Fruit fly (Drosophila melanogaster) whole organism, pupa: ENCODE measurements around the gene CG32148.

Experiments used
- CG10348 ChIP-seq: fragments of 200-800 bp; sonication (Bioruptor generic); IDR thresholded peaks from 2 replicates; pipeline ENCODE4 v1.3.6; 2022; ENCODE audit warnings: missing biosample characterization, missing genetic modification characterization
- CG12605 ChIP-seq: fragments of 200-800 bp; sonication (Bioruptor generic); IDR thresholded peaks from 2 replicates; pipeline ENCODE4 v1.3.6; 2022; ENCODE audit warnings: missing biosample characterization, missing genetic modification characterization
- CG13204 ChIP-seq: fragments of 200-800 bp; sonication (Bioruptor generic); optimal IDR thresholded peaks from 2 replicates; lab custom pipeline; 2018; ENCODE audit warnings: missing biosample characterization, mild to moderate bottlenecking, missing genetic modification characterization, moderate library complexity
- CG14655 ChIP-seq: fragments of 200-800 bp; sonication (Bioruptor generic); optimal IDR thresholded peaks from 3 replicates; lab custom pipeline; 2017; ENCODE audit warnings: mild to moderate bottlenecking, missing biosample characterization, missing genetic modification reagents, missing genetic modification characterization
- CG15710 ChIP-seq: fragments of 200-800 bp; sonication (Bioruptor generic); optimal IDR thresholded peaks from 2 replicates; lab custom pipeline; 2018; ENCODE audit warnings: missing biosample characterization, mild to moderate bottlenecking, missing genetic modification characterization, moderate library complexity
- CG17806 ChIP-seq: fragments of 200-800 bp; sonication (Bioruptor generic); optimal IDR thresholded peaks from 2 replicates; lab custom pipeline; 2018; ENCODE audit warnings: missing biosample characterization, mild to moderate bottlenecking, missing genetic modification characterization, moderate library complexity
- CG32121 ChIP-seq: fragments of 200-800 bp; sonication (Bioruptor generic); IDR thresholded peaks from 2 replicates; pipeline ENCODE4 v1.3.6; 2022; ENCODE audit warnings: missing biosample characterization, missing genetic modification characterization
- CG34367 ChIP-seq: fragments of 200-800 bp; sonication (Bioruptor generic); optimal IDR thresholded peaks from 2 replicates; lab custom pipeline; 2018; ENCODE audit warnings: missing biosample characterization, mild to moderate bottlenecking, missing genetic modification characterization
- CG4496 ChIP-seq: fragments of 200-800 bp; sonication (Bioruptor generic); IDR thresholded peaks from 3 replicates; pipeline ENCODE4 v1.3.6; 2022; ENCODE audit warnings: missing biosample characterization, missing genetic modification characterization
- CG8159 ChIP-seq: fragments of 200-800 bp; sonication (Bioruptor generic); optimal IDR thresholded peaks from 3 replicates; lab custom pipeline; 2018; ENCODE audit warnings: missing biosample characterization, mild to moderate bottlenecking, missing genetic modification characterization, moderate library complexity
- CG8301 ChIP-seq: fragments of 200-800 bp; sonication (Bioruptor generic); optimal IDR thresholded peaks from 2 replicates; lab custom pipeline; 2018; ENCODE audit warnings: missing biosample characterization, mild to moderate bottlenecking, missing genetic modification characterization
- CG9948 ChIP-seq: fragments of 200-800 bp; sonication (Bioruptor generic); optimal IDR thresholded peaks from 2 replicates; lab custom pipeline; 2018; ENCODE audit warnings: missing biosample characterization, mild to moderate bottlenecking, missing genetic modification characterization, moderate library complexity
- D1 ChIP-seq: fragments of 200-800 bp; sonication (Bioruptor generic); optimal IDR thresholded peaks from 2 replicates; lab custom pipeline; 2018; ENCODE audit warnings: missing biosample characterization, mild to moderate bottlenecking, missing genetic modification characterization, moderate library complexity
- EcR ChIP-seq: fragments of 200-800 bp; sonication (Bioruptor generic); optimal IDR thresholded peaks from 3 replicates; lab custom pipeline; 2019; ENCODE audit warnings: missing biosample characterization, missing genetic modification characterization, mild to moderate bottlenecking, moderate library complexity, missing genetic modification reagents
- Ets98B ChIP-seq: fragments of 200-800 bp; sonication (Bioruptor generic); IDR thresholded peaks from 2 replicates; pipeline ENCODE4 v1.3.6; 2022; ENCODE audit warnings: missing biosample characterization, missing genetic modification characterization
- Pif1A ChIP-seq: fragments of 200-800 bp; sonication (Bioruptor generic); optimal IDR thresholded peaks from 3 replicates; lab custom pipeline; 2016; ENCODE audit warnings: missing biosample characterization, missing genetic modification characterization
- Pif1B ChIP-seq: fragments of 200-800 bp; sonication (Bioruptor generic); optimal IDR thresholded peaks from 3 replicates; lab custom pipeline; 2016; ENCODE audit warnings: missing biosample characterization, missing genetic modification characterization
- Snoo ChIP-seq: fragments of 200-800 bp; sonication (Bioruptor generic); optimal IDR thresholded peaks from 3 replicates; lab custom pipeline; 2017; ENCODE audit warnings: missing biosample characterization, mild to moderate bottlenecking, missing genetic modification characterization, inconsistent platforms
- fd96Ca ChIP-seq: fragments of 200-800 bp; sonication (Bioruptor generic); IDR thresholded peaks from 3 replicates; pipeline ENCODE4 v1.3.6; 2022; ENCODE audit warnings: missing biosample characterization, missing genetic modification characterization
- gl ChIP-seq: fragments of 200-800 bp; sonication (Bioruptor generic); optimal IDR thresholded peaks from 2 replicates; lab custom pipeline; 2018; ENCODE audit warnings: missing biosample characterization, mild to moderate bottlenecking, missing genetic modification characterization
- rn ChIP-seq: fragments of 200-800 bp; sonication (Bioruptor generic); IDR thresholded peaks from 2 replicates; pipeline ENCODE4 v1.3.6; 2022; ENCODE audit warnings: missing biosample characterization, missing genetic modification characterization

CG32148 gene

DNA sequence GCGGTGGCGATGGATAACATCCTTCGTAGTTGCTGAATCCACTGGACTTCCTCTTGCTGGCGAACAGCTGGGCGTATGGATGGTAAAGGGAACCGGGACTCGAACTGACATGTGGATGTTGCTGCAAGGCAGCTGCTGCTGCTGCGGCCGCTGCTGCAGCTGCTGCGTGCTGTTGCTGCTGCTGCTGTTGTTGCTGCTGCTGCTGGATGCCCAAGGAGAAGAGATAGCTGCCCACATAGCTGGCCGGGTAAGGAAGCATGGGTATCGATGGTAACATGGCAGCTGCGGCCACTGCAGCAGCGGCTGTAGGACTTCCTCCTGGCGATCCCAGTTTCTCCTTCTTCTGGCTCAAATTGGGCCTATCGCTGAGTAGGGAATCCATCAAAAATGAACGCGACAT lies 20.2 kb downstream of the CG32148 start:
- TF ChIP-seq D1 (tag; lab: Kevin White, UChicago): no peak
- no peak for TF ChIP-seq EcR (GFP tag; lab: Kevin White, UChicago)
- TF ChIP-seq CG12605 (GFP tag; lab: Robert Waterston, UW): no peak
- TF ChIP-seq CG8159 (tag; lab: Kevin White, UChicago): no peak
- TF ChIP-seq rn (GFP tag; lab: Robert Waterston, UW): no peak
- TF ChIP-seq CG13204 (GFP tag; lab: Kevin White, UChicago): no peak
- TF ChIP-seq fd96Ca (GFP tag; lab: Robert Waterston, UW): no peak
- no peak for TF ChIP-seq CG10348 (GFP tag; lab: Robert Waterston, UW)
- no peak for TF ChIP-seq CG8301 (tag; lab: Kevin White, UChicago)
- no peak for TF ChIP-seq gl (tag; lab: Kevin White, UChicago)
- TF ChIP-seq CG32121: no peak
- TF ChIP-seq Pif1B (GFP tag; lab: Kevin White, UChicago): no peak
- no peak for TF ChIP-seq CG9948
- no peak for TF ChIP-seq CG15710 (tag; lab: Kevin White, UChicago)
- TF ChIP-seq CG17806 (tag; lab: Kevin White, UChicago): no peak
- TF ChIP-seq Snoo (tag; lab: Kevin White, UChicago): no peak
- no peak for TF ChIP-seq CG34367 (tag; lab: Kevin White, UChicago)
- no peak for TF ChIP-seq CG4496 (GFP tag; lab: Robert Waterston, UW)
- no peak for TF ChIP-seq CG14655 (GFP tag; lab: Kevin White, UChicago)
- no peak for TF ChIP-seq Ets98B (GFP tag; lab: Robert Waterston, UW)

- TF ChIP-seq CG13204 (GFP tag; lab: Kevin White, UChicago) (no peak), Pif1B (GFP tag; lab: Kevin White, UChicago) (no peak), Pif1A (no peak), CG10348 (GFP tag; lab: Robert Waterston, UW) (no peak), Snoo (tag; lab: Kevin White, UChicago) (no peak), fd96Ca (GFP tag; lab: Robert Waterston, UW) (no peak), Ets98B (GFP tag; lab: Robert Waterston, UW) (no peak)
Measured at dm6 chr3L:15043874-15044336, 20.6 kb downstream of the CG32148 start, which contains the start of gene ind. Gene ind (minus strand): TSS chr3L:15043924.

DNA sequence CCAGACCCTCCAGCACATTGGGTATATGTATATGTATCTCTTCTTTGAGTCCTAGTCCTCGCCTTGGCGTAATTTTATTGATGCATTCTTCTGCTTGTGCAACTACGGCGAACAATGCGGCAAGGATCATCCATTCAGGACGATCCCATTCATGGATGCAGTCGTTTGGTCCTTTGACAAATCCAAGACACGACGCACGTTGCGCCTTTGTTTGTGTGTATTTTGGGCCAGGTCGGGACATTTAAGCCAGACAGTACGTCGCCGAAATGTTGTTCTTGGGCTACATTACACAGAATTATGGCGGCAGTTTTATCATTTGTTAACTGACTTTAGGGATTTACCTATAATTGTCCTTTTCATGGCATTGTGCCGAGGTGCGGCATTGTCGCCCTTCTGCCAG lies 21.8 kb downstream of the CG32148 start:
- TF ChIP-seq D1 (tag; lab: Kevin White, UChicago) (no peak), CG8301 (tag; lab: Kevin White, UChicago) (no peak), Pif1A (no peak)

dm6 chr3L:15047606-15048005 lies 24.3 kb downstream of the CG32148 start:
- TF ChIP-seq gl (tag; lab: Kevin White, UChicago) (no peak), CG4496 (GFP tag; lab: Robert Waterston, UW) (no peak)

dm6 chr3L:15048091-15048490 lies 24.8 kb downstream of the CG32148 start:
- TF ChIP-seq Snoo (tag; lab: Kevin White, UChicago) (no peak), Ets98B (GFP tag; lab: Robert Waterston, UW) (no peak), EcR (GFP tag; lab: Kevin White, UChicago) (no peak), CG13204 (GFP tag; lab: Kevin White, UChicago) (no peak), fd96Ca (GFP tag; lab: Robert Waterston, UW) (no peak), gl (tag; lab: Kevin White, UChicago) (no peak), CG10348 (GFP tag; lab: Robert Waterston, UW) (no peak), CG9948 (no peak), CG15710 (tag; lab: Kevin White, UChicago) (no peak), CG32121 (no peak), CG4496 (GFP tag; lab: Robert Waterston, UW) (no peak), CG12605 (GFP tag; lab: Robert Waterston, UW) (no peak), rn (GFP tag; lab: Robert Waterston, UW) (no peak), CG34367 (tag; lab: Kevin White, UChicago) (no peak), CG8301 (tag; lab: Kevin White, UChicago) (no peak), CG14655 (GFP tag; lab: Kevin White, UChicago) (no peak)
- TF ChIP-seq, all 21 proteins: peak for 0

dm6 chr3L:15049395-15049794 lies 26.1 kb downstream of the CG32148 start, which contains the start of gene CG43678:
Gene CG43678 (minus strand): TSS chr3L:15049495.
- TF ChIP-seq CG32121: no peak
- no peak for TF ChIP-seq CG8159 (tag; lab: Kevin White, UChicago)
- no peak for TF ChIP-seq CG4496 (GFP tag; lab: Robert Waterston, UW)
- no peak for TF ChIP-seq CG14655 (GFP tag; lab: Kevin White, UChicago)
- TF ChIP-seq D1 (tag; lab: Kevin White, UChicago): no peak
- no peak for TF ChIP-seq CG8301 (tag; lab: Kevin White, UChicago)
- TF ChIP-seq Pif1B (GFP tag; lab: Kevin White, UChicago): no peak
- TF ChIP-seq CG12605 (GFP tag; lab: Robert Waterston, UW): no peak
- TF ChIP-seq Ets98B (GFP tag; lab: Robert Waterston, UW): no peak
- TF ChIP-seq Pif1A: no peak
- no peak for TF ChIP-seq CG10348 (GFP tag; lab: Robert Waterston, UW)
- TF ChIP-seq Snoo (tag; lab: Kevin White, UChicago): no peak
- TF ChIP-seq CG17806 (tag; lab: Kevin White, UChicago): no peak
